Worm (Caenorhabditis elegans): Measurements from ENCODE around the gene srh-237.

- no peak for TF ChIP-seq flt-1 (GFP tag; IDR thresholded peaks at IDR 0.05)
- no peak for TF ChIP-seq tab-1 (GFP tag; IDR thresholded peaks at IDR 0.05)
- no peak for TF ChIP-seq klf-2 (GFP tag; conservative IDR thresholded peaks at IDR 0.05)
- no peak for TF ChIP-seq ztf-29 (GFP tag; IDR thresholded peaks at IDR 0.05)
- TF ChIP-seq ztf-23 (GFP tag; IDR thresholded peaks at IDR 0.05) = no peak
- no peak for TF ChIP-seq cog-1 (tag; optimal IDR thresholded peaks at IDR 0.05)
- no peak for TF ChIP-seq med-1 (GFP tag; optimal IDR thresholded peaks at IDR 0.05; ENCODE audit: insufficient read depth)
- no peak for TF ChIP-seq ref-1 (GFP tag; conservative IDR thresholded peaks at IDR 0.05)
- TF ChIP-seq T22C8.4 (GFP tag; IDR thresholded peaks at IDR 0.05) = no peak
These were observed 12.3 kb upstream of the srh-237 start, which contains the start of gene T05E12.3 for ce11 chrV:17077889-17078288.
